Worm (Caenorhabditis elegans) whole organism, late embryonic: ENCODE data around the gene tmed-4.
A peak's percentile ranks its signal among the peaks of the same experiment; 100 is the strongest.

ENCODE experiments used
- K02D7.2 ChIP-seq: sonication (generic microtip); optimal IDR thresholded peaks from 2 replicates; lab custom pipeline; 2017; ENCODE audit warnings: mild to moderate bottlenecking, missing genetic modification characterization, missing compliant biosample characterization
- K09A11.1 ChIP-seq: sonication (generic microtip); optimal IDR thresholded peaks from 2 replicates; lab custom pipeline; 2017; ENCODE audit warnings: antibody characterized with exemption, mild to moderate bottlenecking, missing genetic modification characterization, missing compliant biosample characterization; ENCODE audit not compliant: insufficient read depth
- T23F11.4 ChIP-seq: fragments of 200-800 bp; sonication (Bioruptor generic); optimal IDR thresholded peaks from 2 replicates; lab custom pipeline; 2018; ENCODE audit warnings: mild to moderate bottlenecking, missing genetic modification characterization, missing compliant biosample characterization
- Y22D7AL.16 ChIP-seq: sonication (generic microtip); optimal IDR thresholded peaks from 2 replicates; lab custom pipeline; 2016; ENCODE audit warnings: missing genetic modification characterization, missing compliant biosample characterization
- ama-1 ChIP-seq: fragments of 150-350 bp; optimal IDR thresholded peaks from 2 replicates; lab custom pipeline; 2014
- ceh-2 ChIP-seq: sonication (generic microtip); optimal IDR thresholded peaks from 2 replicates; lab custom pipeline; 2016; ENCODE audit warnings: missing genotype, missing genetic modification characterization, missing compliant biosample characterization
- ceh-24 ChIP-seq: sonication (generic microtip); optimal IDR thresholded peaks from 2 replicates; lab custom pipeline; 2016; ENCODE audit warnings: mild to moderate bottlenecking, missing genetic modification characterization, missing compliant biosample characterization
- ceh-31 ChIP-seq: sonication (generic microtip); optimal IDR thresholded peaks from 2 replicates; lab custom pipeline; 2016; ENCODE audit warnings: missing genetic modification characterization, missing compliant biosample characterization
- ceh-48 ChIP-seq: sonication (generic microtip); optimal IDR thresholded peaks from 2 replicates; lab custom pipeline; 2016; ENCODE audit warnings: missing genetic modification characterization, inconsistent platforms, missing compliant biosample characterization
- ceh-9 ChIP-seq: sonication (generic microtip); optimal IDR thresholded peaks from 2 replicates; lab custom pipeline; 2016; ENCODE audit warnings: mild to moderate bottlenecking, missing genetic modification characterization, inconsistent platforms, missing compliant biosample characterization
- dmd-4 ChIP-seq: sonication (generic microtip); optimal IDR thresholded peaks from 2 replicates; lab custom pipeline; 2016; ENCODE audit warnings: borderline replicate concordance, missing genetic modification characterization, missing compliant biosample characterization
- elt-2 ChIP-seq: sonication (generic microtip); optimal IDR thresholded peaks from 2 replicates; lab custom pipeline; 2016; ENCODE audit warnings: missing genetic modification reagents, missing genetic modification characterization, missing compliant biosample characterization
- elt-4 ChIP-seq: sonication (generic microtip); optimal IDR thresholded peaks from 2 replicates; lab custom pipeline; 2016; ENCODE audit warnings: missing genetic modification characterization, missing compliant biosample characterization
- ets-4 ChIP-seq: sonication (generic microtip); optimal IDR thresholded peaks from 2 replicates; lab custom pipeline; 2016; ENCODE audit warnings: missing genetic modification characterization, missing compliant biosample characterization
- fkh-6 ChIP-seq: sonication (generic microtip); optimal IDR thresholded peaks from 2 replicates; lab custom pipeline; 2016; ENCODE audit warnings: missing genetic modification characterization, missing compliant biosample characterization
- hlh-13 ChIP-seq: fragments of 200-800 bp; sonication (Bioruptor generic); optimal IDR thresholded peaks from 2 replicates; lab custom pipeline; 2018; ENCODE audit warnings: mild to moderate bottlenecking, missing genetic modification characterization, missing compliant biosample characterization
- hlh-15 ChIP-seq: sonication (generic microtip); optimal IDR thresholded peaks from 2 replicates; lab custom pipeline; 2016; ENCODE audit warnings: missing genetic modification characterization, missing compliant biosample characterization
- hlh-8 ChIP-seq: sonication (generic microtip); optimal IDR thresholded peaks from 2 replicates; lab custom pipeline; 2016; ENCODE audit warnings: missing genotype, missing genetic modification characterization, missing compliant biosample characterization
- lin-11 ChIP-seq: fragments of 200-800 bp; sonication (Bioruptor generic); optimal IDR thresholded peaks from 2 replicates; lab custom pipeline; 2018; ENCODE audit warnings: mild to moderate bottlenecking, missing genetic modification characterization, missing compliant biosample characterization
- mec-3 ChIP-seq: sonication (generic microtip); optimal IDR thresholded peaks from 2 replicates; lab custom pipeline; 2016; ENCODE audit warnings: borderline replicate concordance, missing genetic modification characterization, missing compliant biosample characterization
- nhr-232 ChIP-seq: sonication (generic microtip); optimal IDR thresholded peaks from 2 replicates; lab custom pipeline; 2016; ENCODE audit warnings: missing genetic modification characterization, missing compliant biosample characterization
- pag-3 ChIP-seq: sonication (generic microtip); optimal IDR thresholded peaks from 2 replicates; lab custom pipeline; 2016; ENCODE audit warnings: missing compliant biosample characterization, missing genetic modification characterization, borderline replicate concordance
- pax-1 ChIP-seq: fragments of 150-350 bp; optimal IDR thresholded peaks from 2 replicates; lab custom pipeline; 2014; ENCODE audit warnings: missing biosample characterization, missing genetic modification characterization
- pha-2 ChIP-seq: sonication (generic microtip); optimal IDR thresholded peaks from 2 replicates; lab custom pipeline; 2017; ENCODE audit warnings: mild to moderate bottlenecking, missing genetic modification characterization, missing compliant biosample characterization
- pha-4 ChIP-seq: fragments of 150-350 bp; optimal IDR thresholded peaks from 2 replicates; lab custom pipeline; 2018; ENCODE audit warnings: missing biosample characterization, missing genetic modification reagents, missing genetic modification characterization
- pqm-1 ChIP-seq: sonication (generic microtip); optimal IDR thresholded peaks from 2 replicates; lab custom pipeline; 2016; ENCODE audit warnings: missing genetic modification characterization, missing compliant biosample characterization
- pros-1 ChIP-seq: fragments of 150-350 bp; optimal IDR thresholded peaks from 2 replicates; lab custom pipeline; 2014; ENCODE audit warnings: missing biosample characterization, missing genetic modification reagents, missing genetic modification characterization
- sdc-2 ChIP-seq: sonication (generic microtip); optimal IDR thresholded peaks from 2 replicates; lab custom pipeline; 2016; ENCODE audit warnings: missing genotype, missing genetic modification characterization, missing compliant biosample characterization
- sox-2 ChIP-seq: fragments of 200-800 bp; sonication (Bioruptor generic); IDR thresholded peaks from 2 replicates; pipeline ENCODE4 v1.3.6; 2022; ENCODE audit warnings: missing genetic modification reagents, missing genetic modification characterization, missing compliant biosample characterization
- sox-4 ChIP-seq: sonication (generic microtip); optimal IDR thresholded peaks from 2 replicates; lab custom pipeline; 2017; ENCODE audit warnings: mild to moderate bottlenecking, missing genetic modification characterization, inconsistent platforms, missing compliant biosample characterization
- tbx-7 ChIP-seq: sonication (generic microtip); optimal IDR thresholded peaks from 2 replicates; lab custom pipeline; 2016; ENCODE audit warnings: missing genotype, missing genetic modification characterization, missing compliant biosample characterization
- unc-42 ChIP-seq: sonication (generic microtip); optimal IDR thresholded peaks from 2 replicates; lab custom pipeline; 2016; ENCODE audit warnings: missing genotype, missing genetic modification characterization, missing compliant biosample characterization
- unc-55 ChIP-seq: sonication (generic microtip); optimal IDR thresholded peaks from 2 replicates; lab custom pipeline; 2017; ENCODE audit warnings: missing biosample characterization, missing genetic modification reagents, missing genetic modification characterization
- ztf-16 ChIP-seq: sonication (generic microtip); optimal IDR thresholded peaks from 2 replicates; lab custom pipeline; 2017; ENCODE audit warnings: missing genetic modification characterization, missing compliant biosample characterization

Gene tmed-4

ce11 chrV:19922613-19923012 lies 26.3 kb downstream of the tmed-4 start, which contains the start of gene Y60A3A.16:
TSS of gene Y60A3A.16 (minus strand) at chrV:19922713.
- TF ChIP-seq K02D7.2 (no peak), ceh-31 (tag; lab: Kevin White, UChicago) (no peak), Y22D7AL.16 (no peak), hlh-15 (no peak), pag-3 (tag; lab: Kevin White, UChicago) (no peak), hlh-8 (tag; lab: Kevin White, UChicago) (no peak), sdc-2 (tag; lab: Kevin White, UChicago) (no peak), unc-55 (no peak), ama-1 (lab: Kevin White, UChicago) (no peak), pax-1 (tag; lab: Kevin White, UChicago) (no peak), K09A11.1 (tag; lab: Kevin White, UChicago) (no peak), mec-3 (no peak), fkh-6 (no peak), T23F11.4 (no peak)
- TF ChIP-seq, all 69 proteins: peak for 0

ce11 chrV:19915973-19916605 lies 32.8 kb downstream of the tmed-4 start, which contains the start of the genes chk-2 and Y60A3A.19:
TSS of gene chk-2 (minus strand) at chrV:19916023.
TSS of gene Y60A3A.19 (plus strand) at chrV:19916555.
- TF ChIP-seq pha-2 (tag; lab: Kevin White, UChicago) (no peak), ceh-9 (no peak), elt-2 (tag; lab: Kevin White, UChicago) (no peak), unc-42 (tag; lab: Kevin White, UChicago) (no peak), ceh-2 (tag; lab: Kevin White, UChicago) (no peak), pqm-1 (tag; lab: Kevin White, UChicago) (no peak), ceh-24 (tag; lab: Kevin White, UChicago) (no peak), pha-4 (no peak), sox-4 (no peak), ceh-31 (tag; lab: Kevin White, UChicago) (no peak), dmd-4 (tag; lab: Kevin White, UChicago) (no peak), sdc-2 (tag; lab: Kevin White, UChicago) (no peak), lin-11 (tag; lab: Kevin White, UChicago) (no peak), pros-1 (tag; lab: Kevin White, UChicago) (no peak), ets-4 (tag; lab: Kevin White, UChicago) (no peak), ztf-16 (tag; lab: Kevin White, UChicago) (no peak), hlh-13 (GFP tag; lab: Kevin White, UChicago) (no peak)

ce11 chrV:19909435-19909834 lies 39.5 kb downstream of the tmed-4 start:
- peak; percentile 71 for TF ChIP-seq ceh-48 (tag; lab: Kevin White, UChicago)

- TF ChIP-seq ama-1 (lab: Kevin White, UChicago), result no peak
- no peak for TF ChIP-seq dmd-4 (tag; lab: Kevin White, UChicago)
- no peak for TF ChIP-seq pha-4
- TF ChIP-seq pax-1 (tag; lab: Kevin White, UChicago), result no peak
- no peak for TF ChIP-seq hlh-8 (tag; lab: Kevin White, UChicago)
- no peak for TF ChIP-seq pha-2 (tag; lab: Kevin White, UChicago)
- no peak for TF ChIP-seq ceh-31 (tag; lab: Kevin White, UChicago)
- TF ChIP-seq sox-2 (GFP tag; lab: Robert Waterston, UW), result no peak
- TF ChIP-seq tbx-7 (tag; lab: Kevin White, UChicago), result no peak
- TF ChIP-seq elt-4, result no peak
Measured at ce11 chrV:19908854-19909253, 40.0 kb downstream of the tmed-4 start.

ce11 chrV:19907365-19907764 lies 41.5 kb downstream of the tmed-4 start, which contains the start of gene fars-2:
TSS of gene fars-2 (minus strand) at chrV:19907434.
- no peak for TF ChIP-seq nhr-232 (tag; lab: Kevin White, UChicago)
- TF ChIP-seq ceh-48 (tag; lab: Kevin White, UChicago), result peak; percentile 80
- TF ChIP-seq, all 69 proteins: peak for 1
